ENCODE assay signal across 1 fruit fly cellular context in the genomic region with DNA sequence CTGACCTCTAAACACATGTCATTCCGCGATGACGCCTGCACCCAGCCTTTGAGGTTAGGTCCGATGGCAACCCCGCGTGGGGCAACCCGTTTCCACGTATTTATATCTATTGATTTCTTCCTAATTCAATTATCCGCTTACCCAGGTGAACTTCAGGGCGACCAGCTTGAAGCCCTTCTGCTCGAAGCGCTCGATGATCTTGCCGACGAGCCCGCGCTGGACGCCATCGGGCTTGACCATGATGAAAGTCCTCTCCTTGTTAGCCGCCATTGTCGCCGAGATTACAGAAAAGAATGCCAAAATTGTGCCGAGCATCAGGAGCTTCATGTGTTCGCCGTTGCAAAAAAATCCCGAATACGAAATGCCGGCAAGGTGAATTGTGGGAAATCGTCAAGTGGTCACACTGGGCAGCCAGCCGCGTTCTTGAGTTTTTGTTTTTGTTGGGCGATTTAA.
TF ChIP-seq lines count a peak whose summit lies in the region.

A gene (minus strand): TSS at position 449 of the 453 bp plus-strand sequence.

TF ChIP-seq in whole organism, embryonic, 481 proteins besides CTCF, POLR2A, EP300 and RAD21 (continued from another document and continues in another):
- TF ChIP-seq pros (GFP tag; optimal IDR thresholded peaks at IDR 0.05; lab: Kevin White, UChicago) (no peak), esg (GFP tag; conservative IDR thresholded peaks at IDR 0.05; lab: Robert Waterston, UW) (no peak), fd3F (GFP tag; optimal IDR thresholded peaks at IDR 0.05; lab: Kevin White, UChicago) (no peak), CG7372 (GFP tag; IDR thresholded peaks at IDR 0.05; lab: Robert Waterston, UW) (no peak), NFAT (GFP tag; IDR thresholded peaks at IDR 0.05; lab: Robert Waterston, UW) (peak; percentile 14; the same call in 1 of the 2 replicates), hth (optimal IDR thresholded peaks at IDR 0.05; lab: Kevin White, UChicago) (no peak), CG2120 (GFP tag; optimal IDR thresholded peaks at IDR 0.05; lab: Kevin White, UChicago) (no peak), HmgZ (tag; optimal IDR thresholded peaks at IDR 0.05; lab: Kevin White, UChicago) (peak; percentile 50), sr (GFP tag; IDR thresholded peaks at IDR 0.05; lab: Robert Waterston, UW) (no peak), vfl (GFP tag; optimal IDR thresholded peaks at IDR 0.05; lab: Kevin White, UChicago) (no peak), CG12744 (GFP tag; optimal IDR thresholded peaks at IDR 0.05; lab: Kevin White, UChicago) (no peak), CG4424 (GFP tag; optimal IDR thresholded peaks at IDR 0.05; lab: Kevin White, UChicago) (no peak), nerfin-1 (tag; optimal IDR thresholded peaks at IDR 0.05; lab: Kevin White, UChicago) (no peak), scrt (GFP tag; optimal IDR thresholded peaks at IDR 0.05; lab: Kevin White, UChicago) (peak; percentile 16), corto (GFP tag; optimal IDR thresholded peaks at IDR 0.05; lab: Kevin White, UChicago) (no peak), CG3838 (GFP tag; optimal IDR thresholded peaks at IDR 0.05; lab: Kevin White, UChicago) (no peak), danr (GFP tag; IDR thresholded peaks at IDR 0.05; lab: Robert Waterston, UW) (no peak), hb (GFP tag; IDR thresholded peaks at IDR 0.05; lab: Robert Waterston, UW; ENCODE audit: partially characterized antibody) (no peak), Kr (GFP tag; optimal IDR thresholded peaks at IDR 0.05; lab: Kevin White, UChicago) (no peak), dmrt11E (tag; optimal IDR thresholded peaks at IDR 0.05; lab: Kevin White, UChicago) (no peak), dan (GFP tag; IDR thresholded peaks at IDR 0.05; lab: Robert Waterston, UW) (no peak), Trl (optimal IDR thresholded peaks at IDR 0.05; lab: Kevin White, UChicago) (no peak), Trl (GFP tag; optimal IDR thresholded peaks at IDR 0.05; lab: Kevin White, UChicago) (no peak), pfk (GFP tag; optimal IDR thresholded peaks at IDR 0.05; lab: Kevin White, UChicago) (peak; percentile 30), Atf-2 (GFP tag; optimal IDR thresholded peaks at IDR 0.05; lab: Kevin White, UChicago) (no peak), CG32767 (GFP tag; IDR thresholded peaks at IDR 0.05; lab: Robert Waterston, UW) (no peak), CG8290 (GFP tag; optimal IDR thresholded peaks at IDR 0.05; lab: Kevin White, UChicago) (no peak), CG8290 (tag; optimal IDR thresholded peaks at IDR 0.05; lab: Kevin White, UChicago) (peak in 1 of 2 experiments; percentile 40), CG2712 (tag; optimal IDR thresholded peaks at IDR 0.05; lab: Kevin White, UChicago) (peak; percentile 12), sc (optimal IDR thresholded peaks at IDR 0.05; lab: Kevin White, UChicago) (no peak), sc (GFP tag; optimal IDR thresholded peaks at IDR 0.05; lab: Kevin White, UChicago) (no peak), CG30020 (tag; optimal IDR thresholded peaks at IDR 0.05; lab: Kevin White, UChicago) (no peak), dimm (GFP tag; IDR thresholded peaks at IDR 0.05; lab: Robert Waterston, UW) (no peak), CG16863 (GFP tag; optimal IDR thresholded peaks at IDR 0.05; lab: Kevin White, UChicago) (no peak), zf30C (GFP tag; optimal IDR thresholded peaks at IDR 0.05; lab: Kevin White, UChicago) (no peak), Jarid2 (GFP tag; optimal IDR thresholded peaks at IDR 0.05; lab: Kevin White, UChicago) (no peak), Mad (GFP tag; optimal IDR thresholded peaks at IDR 0.05; lab: Kevin White, UChicago) (no peak), Lpt (GFP tag; optimal IDR thresholded peaks at IDR 0.05; lab: Kevin White, UChicago) (no peak), CG30403 (GFP tag; optimal IDR thresholded peaks at IDR 0.05; lab: Kevin White, UChicago) (no peak), slp2 (GFP tag; optimal IDR thresholded peaks at IDR 0.05; lab: Kevin White, UChicago) (no peak), zfh1 (GFP tag; IDR thresholded peaks at IDR 0.05; lab: Robert Waterston, UW) (no peak), CG18262 (tag; optimal IDR thresholded peaks at IDR 0.05; lab: Kevin White, UChicago) (no peak), toy (GFP tag; IDR thresholded peaks at IDR 0.05; lab: Robert Waterston, UW) (no peak), Ets97D (GFP tag; optimal IDR thresholded peaks at IDR 0.05; lab: Kevin White, UChicago) (peak; percentile 17), Abd-B (GFP tag; optimal IDR thresholded peaks at IDR 0.05; lab: Kevin White, UChicago) (no peak), Drgx (GFP tag; IDR thresholded peaks at IDR 0.05; lab: Robert Waterston, UW) (no peak), CG18619 (GFP tag; optimal IDR thresholded peaks at IDR 0.05; lab: Kevin White, UChicago) (no peak), Hand (GFP tag; optimal IDR thresholded peaks at IDR 0.05; lab: Kevin White, UChicago) (no peak), NK7.1 (GFP tag; optimal IDR thresholded peaks at IDR 0.05; lab: Kevin White, UChicago) (no peak), schlank (tag; optimal IDR thresholded peaks at IDR 0.05; lab: Kevin White, UChicago) (no peak), Scr (GFP tag; IDR thresholded peaks at IDR 0.05; lab: Robert Waterston, UW; ENCODE audit: partially characterized antibody) (0 out of 2 replicates have a peak, but pooled peaks have one; percentile 10), z (GFP tag; IDR thresholded peaks at IDR 0.05; lab: Robert Waterston, UW) (no peak), Tbp (GFP tag; optimal IDR thresholded peaks at IDR 0.05; lab: Kevin White, UChicago) (no peak), HLH3B (GFP tag; IDR thresholded peaks at IDR 0.05; lab: Robert Waterston, UW) (no peak), CG6654 (GFP tag; optimal IDR thresholded peaks at IDR 0.05; lab: Kevin White, UChicago) (no peak), BtbVII (GFP tag; optimal IDR thresholded peaks at IDR 0.05; lab: Kevin White, UChicago) (no peak), dm (GFP tag; optimal IDR thresholded peaks at IDR 0.05; lab: Kevin White, UChicago) (peak; percentile 91), C15 (GFP tag; IDR thresholded peaks at IDR 0.05; lab: Robert Waterston, UW) (no peak), fd102C (GFP tag; optimal IDR thresholded peaks at IDR 0.05; lab: Kevin White, UChicago) (no peak), HLH54F (GFP tag; optimal IDR thresholded peaks at IDR 0.05; lab: Kevin White, UChicago) (no peak), CG8944 (GFP tag; optimal IDR thresholded peaks at IDR 0.05; lab: Kevin White, UChicago) (no peak), Doc3 (GFP tag; IDR thresholded peaks at IDR 0.05; lab: Robert Waterston, UW; ENCODE audit: partially characterized antibody) (no peak), CG10366 (GFP tag; IDR thresholded peaks at IDR 0.05; lab: Robert Waterston, UW) (no peak), nau (GFP tag; optimal IDR thresholded peaks at IDR 0.05; lab: Kevin White, UChicago) (no peak), CG7963 (GFP tag; IDR thresholded peaks at IDR 0.05; lab: Robert Waterston, UW; ENCODE audit: partially characterized antibody) (no peak), CG6254 (GFP tag; optimal IDR thresholded peaks at IDR 0.05; lab: Kevin White, UChicago) (no peak), jing (GFP tag; optimal IDR thresholded peaks at IDR 0.05; lab: Kevin White, UChicago) (no peak), Myb (GFP tag; optimal IDR thresholded peaks at IDR 0.05; lab: Kevin White, UChicago) (peak; percentile 48), CG31365 (tag; optimal IDR thresholded peaks at IDR 0.05; lab: Kevin White, UChicago) (no peak), ind (GFP tag; optimal IDR thresholded peaks at IDR 0.05; lab: Kevin White, UChicago) (no peak), inv (GFP tag; IDR thresholded peaks at IDR 0.05; lab: Robert Waterston, UW; ENCODE audit: partially characterized antibody) (no peak), CG8478 (optimal IDR thresholded peaks at IDR 0.05; lab: Kevin White, UChicago) (no peak), jigr1 (GFP tag; IDR thresholded peaks at IDR 0.05; lab: Robert Waterston, UW) (no peak), so (GFP tag; IDR thresholded peaks at IDR 0.05; lab: Robert Waterston, UW) (no peak), CG34422 (GFP tag; IDR thresholded peaks at IDR 0.05; lab: Robert Waterston, UW) (peak; percentile 64; the same call in 1 of the 3 replicates), CG15514 (GFP tag; optimal IDR thresholded peaks at IDR 0.05; lab: Kevin White, UChicago) (peak; percentile 85), CG3407 (GFP tag; optimal IDR thresholded peaks at IDR 0.05; lab: Kevin White, UChicago) (no peak), CG9817 (tag; optimal IDR thresholded peaks at IDR 0.05; lab: Kevin White, UChicago) (no peak), CG32772 (GFP tag; IDR thresholded peaks at IDR 0.05; lab: Robert Waterston, UW) (no peak), CG17829 (tag; optimal IDR thresholded peaks at IDR 0.05; lab: Kevin White, UChicago) (no peak), gro (GFP tag; optimal IDR thresholded peaks at IDR 0.05; lab: Kevin White, UChicago) (no peak), lab (GFP tag; optimal IDR thresholded peaks at IDR 0.05; lab: Kevin White, UChicago) (no peak), eve (GFP tag; optimal IDR thresholded peaks at IDR 0.05; lab: Kevin White, UChicago) (no peak), ems (GFP tag; optimal IDR thresholded peaks at IDR 0.05; lab: Kevin White, UChicago) (no peak), al (GFP tag; IDR thresholded peaks at IDR 0.05; lab: Robert Waterston, UW) (no peak), CG15479 (GFP tag; optimal IDR thresholded peaks at IDR 0.05; lab: Kevin White, UChicago) (no peak), CG11093 (GFP tag; IDR thresholded peaks at IDR 0.05; lab: Robert Waterston, UW) (no peak), CG11723 (GFP tag; optimal IDR thresholded peaks at IDR 0.05; lab: Kevin White, UChicago) (no peak), yki (optimal IDR thresholded peaks at IDR 0.05; lab: Kevin White, UChicago) (no peak), insv (GFP tag; optimal IDR thresholded peaks at IDR 0.05; lab: Kevin White, UChicago) (no peak), dpn (GFP tag; optimal IDR thresholded peaks at IDR 0.05; lab: Kevin White, UChicago) (peak in 1 of 2 experiments; percentile 1), Doc2 (GFP tag; IDR thresholded peaks at IDR 0.05; lab: Robert Waterston, UW) (no peak), psq (GFP tag; optimal IDR thresholded peaks at IDR 0.05; lab: Kevin White, UChicago) (no peak), Dip2 (GFP tag; IDR thresholded peaks at IDR 0.05; lab: Robert Waterston, UW) (no peak), CG8281 (tag; optimal IDR thresholded peaks at IDR 0.05; lab: Kevin White, UChicago) (no peak), Med (GFP tag; lab: Kevin White, UChicago) (peak; percentile 61), jumu (GFP tag; optimal IDR thresholded peaks at IDR 0.05; lab: Kevin White, UChicago) (no peak), CG10959 (GFP tag; IDR thresholded peaks at IDR 0.05; lab: Robert Waterston, UW) (no peak), ara (GFP tag; IDR thresholded peaks at IDR 0.05; lab: Robert Waterston, UW) (no peak), Taf1 (GFP tag; IDR thresholded peaks at IDR 0.05; lab: Robert Waterston, UW) (no peak), TFAM (GFP tag; optimal IDR thresholded peaks at IDR 0.05; lab: Kevin White, UChicago) (no peak), pzg (GFP tag; optimal IDR thresholded peaks at IDR 0.05; lab: Kevin White, UChicago) (peak; percentile 81), seq (GFP tag; IDR thresholded peaks at IDR 0.05; lab: Robert Waterston, UW) (no peak), phol (tag; optimal IDR thresholded peaks at IDR 0.05; lab: Kevin White, UChicago) (peak; percentile 56), odd (GFP tag; optimal IDR thresholded peaks at IDR 0.05; lab: Kevin White, UChicago) (no peak), Six4 (GFP tag; optimal IDR thresholded peaks at IDR 0.05; lab: Kevin White, UChicago) (no peak), Bdp1 (GFP tag; optimal IDR thresholded peaks at IDR 0.05; lab: Kevin White, UChicago) (no peak), CG11504 (tag; optimal IDR thresholded peaks at IDR 0.05; lab: Kevin White, UChicago) (no peak), CG15011 (GFP tag; optimal IDR thresholded peaks at IDR 0.05; lab: Kevin White, UChicago) (no peak), CG7839 (tag; optimal IDR thresholded peaks at IDR 0.05; lab: Kevin White, UChicago) (no peak), CG7357 (GFP tag; IDR thresholded peaks at IDR 0.05; lab: Robert Waterston, UW) (no peak), Lhr (GFP tag; optimal IDR thresholded peaks at IDR 0.05; lab: Kevin White, UChicago) (no peak), abd-A (tag; optimal IDR thresholded peaks at IDR 0.05; lab: Kevin White, UChicago) (no peak), Opbp (GFP tag; IDR thresholded peaks at IDR 0.05; lab: Robert Waterston, UW; ENCODE audit: partially characterized antibody) (peak; percentile 19; the same call in 1 of the 3 replicates), aop (GFP tag; IDR thresholded peaks at IDR 0.05; lab: Robert Waterston, UW) (no peak), HLH4C (GFP tag; IDR thresholded peaks at IDR 0.05; lab: Robert Waterston, UW; ENCODE audit: partially characterized antibody) (0 out of 3 replicates have a peak, but pooled peaks have one; percentile 29), ac (GFP tag; optimal IDR thresholded peaks at IDR 0.05; lab: Kevin White, UChicago) (no peak), Aef1 (GFP tag; IDR thresholded peaks at IDR 0.05; lab: Robert Waterston, UW) (no peak), ranshi (GFP tag; IDR thresholded peaks at IDR 0.05; lab: Robert Waterston, UW) (no peak), CG14050 (GFP tag; IDR thresholded peaks at IDR 0.05; lab: Robert Waterston, UW) (no peak), CG11085 (GFP tag; IDR thresholded peaks at IDR 0.05; lab: Robert Waterston, UW) (no peak), Rx (GFP tag; IDR thresholded peaks at IDR 0.05; lab: Robert Waterston, UW) (no peak), Hr39 (optimal IDR thresholded peaks at IDR 0.05; lab: Kevin White, UChicago) (no peak), amos (GFP tag; IDR thresholded peaks at IDR 0.05; lab: Robert Waterston, UW; ENCODE audit: partially characterized antibody) (peak; percentile 25; the same call in 1 of the 2 replicates), CG13123 (GFP tag; optimal IDR thresholded peaks at IDR 0.05; lab: Kevin White, UChicago) (no peak), Nf-YA (GFP tag; IDR thresholded peaks at IDR 0.05; lab: Robert Waterston, UW) (no peak), ci (GFP tag; IDR thresholded peaks at IDR 0.05; lab: Robert Waterston, UW) (no peak), CG6813 (GFP tag; optimal IDR thresholded peaks at IDR 0.05; lab: Kevin White, UChicago) (no peak), zen (tag; optimal IDR thresholded peaks at IDR 0.05; lab: Kevin White, UChicago) (no peak), CG5953 (GFP tag; IDR thresholded peaks at IDR 0.05; lab: Robert Waterston, UW) (no peak), CG13296 (GFP tag; optimal IDR thresholded peaks at IDR 0.05; lab: Kevin White, UChicago) (no peak), ro (GFP tag; IDR thresholded peaks at IDR 0.05; lab: Robert Waterston, UW) (no peak), CG10209 (GFP tag; optimal IDR thresholded peaks at IDR 0.05; lab: Kevin White, UChicago) (no peak), CG12391 (tag; optimal IDR thresholded peaks at IDR 0.05; lab: Kevin White, UChicago) (no peak)
